Worm (Caenorhabditis elegans) whole organism, L1 larva: ENCODE measurements around the gene R07E3.4.
A peak's percentile ranks its signal among the peaks of the same experiment; 100 is the strongest.

Source experiments
- C16A3.4 ChIP-seq: fragments of 150-350 bp; optimal IDR thresholded peaks from 2 replicates; lab custom pipeline; 2014; ENCODE audit warnings: missing biosample characterization, missing genetic modification characterization
- F16B12.6 ChIP-seq: fragments of 150-350 bp; optimal IDR thresholded peaks from 2 replicates; lab custom pipeline; 2014; ENCODE audit warnings: missing biosample characterization, missing genetic modification characterization
- aha-1 ChIP-seq: fragments of 150-350 bp; optimal IDR thresholded peaks from 2 replicates; lab custom pipeline; 2014; ENCODE audit warnings: missing biosample characterization, missing genetic modification characterization
- alr-1 ChIP-seq: fragments of 200-800 bp; sonication (Bioruptor generic); optimal IDR thresholded peaks from 2 replicates; lab custom pipeline; 2018; ENCODE audit warnings: borderline replicate concordance, mild to moderate bottlenecking, missing genetic modification characterization, missing compliant biosample characterization
- ama-1 ChIP-seq: fragments of 150-350 bp; optimal IDR thresholded peaks from 2 replicates; lab custom pipeline; 2014
- blmp-1 ChIP-seq: fragments of 150-350 bp; optimal IDR thresholded peaks from 2 replicates; lab custom pipeline; 2014; ENCODE audit warnings: missing biosample characterization, missing genetic modification characterization
- ceh-63 ChIP-seq: fragments of 200-800 bp; sonication (Bioruptor generic); optimal IDR thresholded peaks from 2 replicates; lab custom pipeline; 2018; ENCODE audit warnings: mild to moderate bottlenecking, missing genetic modification characterization, missing compliant biosample characterization
- ceh-8 ChIP-seq: fragments of 200-800 bp; sonication (Bioruptor generic); optimal IDR thresholded peaks from 2 replicates; lab custom pipeline; 2018; ENCODE audit warnings: mild to moderate bottlenecking, missing genetic modification characterization, moderate library complexity, missing compliant biosample characterization
- ceh-82 ChIP-seq, 3 experiments: fragments of 150-350 bp in 1 of 3; sonication (generic microtip) in 2 of 3; optimal IDR thresholded peaks; 2 replicates each; lab custom pipeline; 2014 to 2017; ENCODE audit warnings: missing biosample characterization in 3 of 3, missing genetic modification characterization in 3 of 3
- ceh-88 ChIP-seq: fragments of 200-800 bp; sonication (Bioruptor generic); IDR thresholded peaks from 2 replicates; pipeline ENCODE4 v1.3.6; 2022; ENCODE audit warnings: missing genetic modification characterization, missing compliant biosample characterization
- ceh-90 ChIP-seq: sonication (generic microtip); optimal IDR thresholded peaks from 2 replicates; lab custom pipeline; 2016; ENCODE audit warnings: missing genetic modification characterization, missing compliant biosample characterization
- ces-1 ChIP-seq: fragments of 150-350 bp; optimal IDR thresholded peaks from 2 replicates; lab custom pipeline; 2014; ENCODE audit warnings: missing biosample characterization, missing genetic modification reagents, missing genetic modification characterization
- egl-27 ChIP-seq, 2 experiments: fragments of 150-350 bp in 1 of 2; sonication (generic microtip); optimal IDR thresholded peaks; 3 replicates each; lab custom pipeline; 2017 to 2018; ENCODE audit warnings: missing biosample characterization in 2 of 2, missing genetic modification characterization in 2 of 2, missing genetic modification reagents in 2 of 2
- elt-3 ChIP-seq, 6 experiments: fragments of 150-350 bp in 1 of 6; sonication (generic microtip); optimal IDR thresholded peaks; 2 replicates each; lab custom pipeline; 2017 to 2018; ENCODE audit warnings: missing biosample characterization in 6 of 6, missing genetic modification characterization in 6 of 6, inconsistent platforms in 1 of 6
- ets-5 ChIP-seq: fragments of 200-800 bp; sonication (Bioruptor generic); IDR thresholded peaks from 2 replicates; pipeline ENCODE4 v1.3.6; 2022; ENCODE audit warnings: missing genetic modification characterization, missing compliant biosample characterization
- fkh-10 ChIP-seq: sonication (generic microtip); optimal IDR thresholded peaks from 2 replicates; lab custom pipeline; 2017; ENCODE audit warnings: missing biosample characterization, missing genetic modification reagents, missing genetic modification characterization
- fkh-4 ChIP-seq: sonication (generic microtip); optimal IDR thresholded peaks from 2 replicates; lab custom pipeline; 2016; ENCODE audit warnings: missing compliant biosample characterization, missing genetic modification characterization, borderline replicate concordance
- fos-1 ChIP-seq: fragments of 150-350 bp; optimal IDR thresholded peaks from 2 replicates; lab custom pipeline; 2014; ENCODE audit warnings: missing biosample characterization, missing genetic modification characterization
- grh-1 ChIP-seq: fragments of 200-800 bp; sonication (Bioruptor generic); IDR thresholded peaks from 2 replicates; pipeline ENCODE4 v1.3.6; 2022; ENCODE audit warnings: missing genetic modification reagents, missing genetic modification characterization, missing compliant biosample characterization
- hlh-17 ChIP-seq: fragments of 200-800 bp; sonication (Bioruptor generic); optimal IDR thresholded peaks from 2 replicates; lab custom pipeline; 2018; ENCODE audit warnings: missing genetic modification characterization, mild to moderate bottlenecking, missing compliant biosample characterization, moderate library complexity, borderline replicate concordance
- hpl-2 ChIP-seq: fragments of 150-350 bp; optimal IDR thresholded peaks from 2 replicates; lab custom pipeline; 2014; ENCODE audit warnings: missing biosample characterization, missing genetic modification reagents, missing genetic modification characterization
- irx-1 ChIP-seq: sonication (generic microtip); optimal IDR thresholded peaks from 2 replicates; lab custom pipeline; 2016; ENCODE audit warnings: missing genetic modification characterization, missing compliant biosample characterization
- jun-1 ChIP-seq: fragments of 150-350 bp; optimal IDR thresholded peaks from 2 replicates; lab custom pipeline; 2014; ENCODE audit warnings: missing biosample characterization, missing genetic modification reagents, missing genetic modification characterization
- lin-35 ChIP-seq, 2 experiments: fragments of 150-350 bp; optimal IDR thresholded peaks; 2 replicates each; lab custom pipeline; 2014; ENCODE audit warnings: missing biosample characterization in 2 of 2, missing genetic modification characterization in 2 of 2, missing genetic modification reagents in 2 of 2
- lir-3 ChIP-seq: sonication (generic microtip); optimal IDR thresholded peaks from 2 replicates; lab custom pipeline; 2016; ENCODE audit warnings: mild to moderate bottlenecking, missing genetic modification characterization, moderate library complexity, missing compliant biosample characterization; ENCODE audit not compliant: poor library complexity
- lsy-2 ChIP-seq, 2 experiments: fragments of 150-350 bp; optimal IDR thresholded peaks; 2 replicates each; lab custom pipeline; 2014; ENCODE audit warnings: missing biosample characterization in 2 of 2, missing genetic modification characterization in 2 of 2
- mab-9 ChIP-seq: fragments of 200-800 bp; sonication (Bioruptor generic); IDR thresholded peaks from 2 replicates; pipeline ENCODE4 v1.3.6; 2022; ENCODE audit warnings: missing genetic modification reagents, missing genetic modification characterization, missing compliant biosample characterization
- mep-1 ChIP-seq: fragments of 150-350 bp; optimal IDR thresholded peaks from 2 replicates; lab custom pipeline; 2014; ENCODE audit warnings: missing biosample characterization, missing genetic modification characterization
- nhr-19 ChIP-seq: fragments of 200-800 bp; sonication (Bioruptor generic); conservative IDR thresholded peaks from 2 replicates; pipeline ENCODE4 v1.3.6; 2022; ENCODE audit warnings: missing genetic modification characterization, missing compliant biosample characterization
- nhr-20 ChIP-seq: sonication (generic microtip); optimal IDR thresholded peaks from 2 replicates; lab custom pipeline; 2016; ENCODE audit warnings: mild to moderate bottlenecking, missing genetic modification characterization, missing compliant biosample characterization
- nhr-237 ChIP-seq: fragments of 150-350 bp; optimal IDR thresholded peaks from 2 replicates; lab custom pipeline; 2014; ENCODE audit warnings: missing biosample characterization, missing genetic modification characterization
- nhr-47 ChIP-seq: sonication (generic microtip); optimal IDR thresholded peaks from 2 replicates; lab custom pipeline; 2016; ENCODE audit warnings: mild to moderate bottlenecking, missing genetic modification characterization, moderate library complexity, missing compliant biosample characterization
- nhr-76 ChIP-seq: sonication (generic microtip); optimal IDR thresholded peaks from 2 replicates; lab custom pipeline; 2017; ENCODE audit warnings: missing biosample characterization, missing genetic modification characterization
- pag-3 ChIP-seq: sonication (generic microtip); optimal IDR thresholded peaks from 2 replicates; lab custom pipeline; 2017; ENCODE audit warnings: missing genetic modification characterization, mild to moderate bottlenecking, missing compliant biosample characterization, antibody characterized with exemption, borderline replicate concordance; ENCODE audit not compliant: insufficient read depth
- pax-3 ChIP-seq: fragments of 200-800 bp; sonication (Bioruptor generic); optimal IDR thresholded peaks from 2 replicates; lab custom pipeline; 2018; ENCODE audit warnings: mild to moderate bottlenecking, missing genetic modification characterization, moderate library complexity, missing compliant biosample characterization
- pqm-1 ChIP-seq: sonication (generic microtip); optimal IDR thresholded peaks from 3 replicates; lab custom pipeline; 2017; ENCODE audit warnings: missing biosample characterization, missing genetic modification characterization
- skn-1 ChIP-seq: fragments of 150-350 bp; optimal IDR thresholded peaks from 2 replicates; lab custom pipeline; 2014; ENCODE audit warnings: missing biosample characterization, missing genetic modification characterization
- snpc-4 ChIP-seq: fragments of 150-350 bp; optimal IDR thresholded peaks from 2 replicates; lab custom pipeline; 2014; ENCODE audit warnings: missing biosample characterization, missing genetic modification characterization
- snu-23 ChIP-seq: sonication (generic microtip); optimal IDR thresholded peaks from 2 replicates; lab custom pipeline; 2016; ENCODE audit warnings: missing genetic modification characterization, missing compliant biosample characterization
- sox-4 ChIP-seq: sonication (generic microtip); optimal IDR thresholded peaks from 2 replicates; lab custom pipeline; 2016; ENCODE audit warnings: missing genetic modification characterization, missing compliant biosample characterization
- sptf-1 ChIP-seq: fragments of 150-350 bp; optimal IDR thresholded peaks from 2 replicates; lab custom pipeline; 2014; ENCODE audit warnings: missing biosample characterization, missing genetic modification characterization
- sup-37 ChIP-seq: fragments of 200-800 bp; sonication (Bioruptor generic); optimal IDR thresholded peaks from 2 replicates; lab custom pipeline; 2018; ENCODE audit warnings: mild to moderate bottlenecking, missing genetic modification characterization, missing compliant biosample characterization
- tlp-1 ChIP-seq: fragments of 150-350 bp; optimal IDR thresholded peaks from 2 replicates; lab custom pipeline; 2014; ENCODE audit warnings: missing biosample characterization, missing genetic modification characterization
- unc-130 ChIP-seq: fragments of 150-350 bp; optimal IDR thresholded peaks from 2 replicates; lab custom pipeline; 2017; ENCODE audit warnings: missing biosample characterization, missing genetic modification characterization, inconsistent platforms
- unc-30 ChIP-seq: sonication (generic microtip); optimal IDR thresholded peaks from 2 replicates; lab custom pipeline; 2017; ENCODE audit warnings: missing biosample characterization, missing genetic modification characterization
- unc-62 ChIP-seq: fragments of 150-350 bp; optimal IDR thresholded peaks from 2 replicates; lab custom pipeline; 2014; ENCODE audit warnings: missing biosample characterization, missing genetic modification reagents, missing genetic modification characterization
- unc-98 ChIP-seq: fragments of 200-800 bp; sonication (Bioruptor generic); IDR thresholded peaks from 2 replicates; pipeline ENCODE4 v1.3.6; 2022; ENCODE audit warnings: missing genetic modification characterization, missing compliant biosample characterization
- xbp-1 ChIP-seq: sonication (generic microtip); optimal IDR thresholded peaks from 2 replicates; lab custom pipeline; 2016; ENCODE audit warnings: missing genetic modification characterization, missing compliant biosample characterization

R07E3.4 gene

DNA sequence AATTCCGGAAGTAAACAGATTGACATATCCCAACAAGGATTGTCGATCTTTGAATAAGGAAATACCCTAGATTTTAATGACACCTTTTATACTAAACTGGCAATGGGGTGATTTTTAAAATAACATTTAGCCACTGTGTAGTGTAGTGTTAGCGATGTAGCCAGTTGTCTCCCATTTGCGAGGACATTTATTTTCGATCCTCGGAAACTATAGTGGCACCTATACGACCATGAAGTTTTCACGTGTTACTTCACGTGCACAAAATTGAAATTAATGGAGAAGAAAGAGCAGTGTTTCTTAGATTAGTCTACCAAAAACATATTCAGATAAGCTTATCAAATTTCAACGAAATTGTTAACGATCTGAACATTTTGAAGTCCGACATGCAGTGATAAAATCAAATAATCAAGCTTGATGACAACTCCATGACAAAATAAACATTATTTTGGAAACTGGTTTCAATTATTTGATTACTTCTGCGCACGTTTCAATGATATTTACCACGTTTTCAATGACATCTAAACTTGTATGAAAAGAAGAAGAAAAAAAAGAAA lies at the start of gene R07E3.4 (continued):
- TF ChIP-seq irx-1 (tag; lab: Kevin White, UChicago) (no peak), nhr-47 (tag; lab: Kevin White, UChicago) (no peak), unc-30 (no peak)

DNA sequence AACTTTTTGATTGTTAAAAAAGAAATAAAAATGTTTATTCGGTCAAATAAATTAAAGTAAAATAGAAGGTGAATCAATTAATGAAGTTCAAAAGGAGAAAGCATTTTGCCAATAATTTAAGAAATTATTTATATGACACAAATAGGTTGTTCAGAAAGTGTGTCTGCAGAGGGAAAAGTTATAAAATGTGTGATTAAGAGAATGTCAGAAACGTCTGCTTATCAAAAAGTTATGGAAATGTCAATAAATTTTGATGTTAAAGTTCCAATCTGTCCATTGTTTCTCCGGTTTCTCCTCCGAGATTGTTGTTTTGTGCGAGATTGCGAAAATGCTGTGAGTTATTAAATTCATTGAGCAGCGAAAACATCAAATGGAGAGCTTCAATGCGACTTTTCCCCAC lies 46.5 kb upstream of the R07E3.4 start, which contains the start of gene rme-4:
rme-4 (minus strand) TSS at position 168 of the 400 bp plus-strand sequence.
- TF ChIP-seq snpc-4 (tag; lab: Kevin White, UChicago) (no peak), sup-37 (GFP tag; lab: Kevin White, UChicago) (no peak), lsy-2 (tag; optimal IDR thresholded peaks at IDR 0.05; lab: Kevin White, UChicago) (no peak), nhr-19 (GFP tag; lab: Robert Waterston, UW) (no peak), aha-1 (tag; lab: Kevin White, UChicago) (no peak), nhr-20 (tag; lab: Kevin White, UChicago) (no peak), mab-9 (GFP tag; lab: Robert Waterston, UW) (no peak), unc-62 (no peak)

DNA sequence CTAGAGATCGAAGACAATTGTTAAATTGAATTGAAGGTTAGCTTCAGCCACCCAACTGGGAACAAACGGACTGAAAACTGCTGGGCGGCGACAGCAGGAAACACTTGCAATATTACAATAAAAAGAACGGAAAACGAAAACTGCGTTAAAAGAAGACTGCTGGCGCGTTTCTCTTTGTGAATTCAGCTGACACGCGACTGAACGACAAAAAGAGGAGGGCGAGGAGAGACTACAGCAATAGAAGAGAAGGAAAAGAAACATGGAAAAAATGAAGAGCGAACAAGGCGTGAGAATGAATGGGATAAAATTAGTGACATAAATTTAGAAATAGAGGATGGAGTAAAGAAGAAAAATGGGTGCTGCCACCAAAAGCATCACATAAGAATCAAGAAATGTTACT lies 44.5 kb upstream of the R07E3.4 start:
- peak; percentile 98 for TF ChIP-seq nhr-20 (tag; lab: Kevin White, UChicago)
- TF ChIP-seq skn-1 (tag; lab: Kevin White, UChicago), result peak; percentile 92
- TF ChIP-seq ets-5 (GFP tag; lab: Robert Waterston, UW), result no peak
- no peak for TF ChIP-seq ceh-90 (tag; lab: Kevin White, UChicago)
- TF ChIP-seq mep-1, result peak; percentile 97
- no peak for TF ChIP-seq pqm-1 (tag; lab: Kevin White, UChicago)
- no peak for TF ChIP-seq sptf-1 (tag; lab: Kevin White, UChicago)
- TF ChIP-seq lir-3 (tag; lab: Kevin White, UChicago), result peak; percentile 61
- TF ChIP-seq lsy-2 (tag; optimal IDR thresholded peaks at IDR 0.05; lab: Kevin White, UChicago), result peak; percentile 92
- TF ChIP-seq fkh-10 (GFP tag; lab: Kevin White, UChicago), result peak; percentile 68
- TF ChIP-seq blmp-1 (tag; lab: Kevin White, UChicago), result peak; percentile 92
- TF ChIP-seq nhr-237 (tag; lab: Kevin White, UChicago), result no peak
- peak; percentile 90 for TF ChIP-seq irx-1 (tag; lab: Kevin White, UChicago)
- peak; percentile 96 for TF ChIP-seq snu-23 (GFP tag; lab: Kevin White, UChicago)
- TF ChIP-seq sox-4 (tag; lab: Kevin White, UChicago), result peak; percentile 84
- peak; percentile 89 for TF ChIP-seq grh-1 (GFP tag; lab: Robert Waterston, UW)
- no peak for TF ChIP-seq tlp-1
- TF ChIP-seq alr-1 (tag; lab: Kevin White, UChicago), result no peak
- TF ChIP-seq unc-98 (GFP tag; lab: Robert Waterston, UW), result no peak
- peak; percentile 86 for TF ChIP-seq C16A3.4
- TF ChIP-seq ceh-88 (GFP tag; lab: Robert Waterston, UW), result peak; percentile 73; the same call in 1 of the 2 replicates
- TF ChIP-seq unc-130 (tag; lab: Kevin White, UChicago), result peak; percentile 37
- peak; percentile 47 to 66 for TF ChIP-seq egl-27 (tag; optimal IDR thresholded peaks at IDR 0.05; lab: Kevin White, UChicago)
- TF ChIP-seq pag-3 (tag; lab: Kevin White, UChicago), result peak; percentile 49
- peak; percentile 75 to 88 for TF ChIP-seq lin-35 (GFP tag; optimal IDR thresholded peaks at IDR 0.05; lab: Kevin White, UChicago)
- no peak for TF ChIP-seq F16B12.6 (tag; lab: Kevin White, UChicago)
- TF ChIP-seq ceh-63 (GFP tag; lab: Kevin White, UChicago), result no peak
- peak; percentile 65 to 83 (median 73) for TF ChIP-seq ceh-82 (tag; optimal IDR thresholded peaks at IDR 0.05; lab: Kevin White, UChicago)
- peak in 3 of 6 experiments; percentile 24 to 76 (median 72) for TF ChIP-seq elt-3 (tag; optimal IDR thresholded peaks at IDR 0.05; lab: Kevin White, UChicago)
- TF ChIP-seq hpl-2 (GFP tag; lab: Kevin White, UChicago), result no peak
- no peak for TF ChIP-seq ces-1 (GFP tag; lab: Kevin White, UChicago)
- TF ChIP-seq sup-37 (GFP tag; lab: Kevin White, UChicago), result peak; percentile 78
- no peak for TF ChIP-seq fkh-4
- peak; percentile 87 for TF ChIP-seq fos-1
- peak; percentile 89 for TF ChIP-seq jun-1 (tag; lab: Kevin White, UChicago)
- no peak for TF ChIP-seq hlh-17 (GFP tag; lab: Kevin White, UChicago)
- TF ChIP-seq ceh-8 (GFP tag; lab: Kevin White, UChicago), result peak; percentile 90
- peak; percentile 63 for TF ChIP-seq pax-3 (tag; lab: Kevin White, UChicago)
- TF ChIP-seq ama-1 (lab: Kevin White, UChicago), result peak; percentile 77
- TF ChIP-seq nhr-19 (GFP tag; lab: Robert Waterston, UW), result peak; percentile 92
- peak; percentile 93 for TF ChIP-seq xbp-1
- no peak for TF ChIP-seq nhr-76 (tag; lab: Kevin White, UChicago)
